Worm (Caenorhabditis elegans) whole organism, early embryonic: Measurements from ENCODE around the gene str-196.

Source experiments
- B0310.2 ChIP-seq: sonication (generic microtip); optimal IDR thresholded peaks from 2 replicates; lab custom pipeline; 2016; ENCODE audit warnings: mild to moderate bottlenecking, missing genetic modification characterization, missing compliant biosample characterization
- F13C5.2 ChIP-seq: sonication (generic microtip); optimal IDR thresholded peaks from 2 replicates; lab custom pipeline; 2017; ENCODE audit warnings: mild to moderate bottlenecking, missing genetic modification characterization, inconsistent platforms, missing compliant biosample characterization
- aly-1 ChIP-seq: sonication (generic microtip); optimal IDR thresholded peaks from 2 replicates; lab custom pipeline; 2016; ENCODE audit warnings: missing genetic modification characterization, missing compliant biosample characterization
- ama-1 ChIP-seq: fragments of 150-350 bp; optimal IDR thresholded peaks from 2 replicates; lab custom pipeline; 2014
- ceh-13 ChIP-seq: fragments of 200-800 bp; sonication (Bioruptor generic); optimal IDR thresholded peaks from 2 replicates; lab custom pipeline; 2018; ENCODE audit warnings: mild to moderate bottlenecking, missing genetic modification characterization, missing compliant biosample characterization
- ceh-36 ChIP-seq: sonication (generic microtip); optimal IDR thresholded peaks from 2 replicates; lab custom pipeline; 2016; ENCODE audit warnings: missing genetic modification characterization, inconsistent platforms, missing compliant biosample characterization
- ets-7 ChIP-seq: sonication (generic microtip); optimal IDR thresholded peaks from 2 replicates; lab custom pipeline; 2016; ENCODE audit warnings: missing genotype, missing genetic modification characterization, missing compliant biosample characterization
- flt-1 ChIP-seq: fragments of 200-800 bp; sonication (Bioruptor generic); IDR thresholded peaks from 2 replicates; pipeline ENCODE4 v1.3.6; 2022; ENCODE audit warnings: missing genetic modification characterization, missing compliant biosample characterization
- hmbx-1 ChIP-seq: sonication (generic microtip); optimal IDR thresholded peaks from 2 replicates; lab custom pipeline; 2016; ENCODE audit warnings: mild to moderate bottlenecking, missing genetic modification characterization, missing compliant biosample characterization
- hmg-4 ChIP-seq: fragments of 200-800 bp; sonication (Bioruptor generic); optimal IDR thresholded peaks from 2 replicates; lab custom pipeline; 2018; ENCODE audit warnings: mild to moderate bottlenecking, missing genetic modification characterization, missing compliant biosample characterization
- hnd-1 ChIP-seq: sonication (generic microtip); optimal IDR thresholded peaks from 2 replicates; lab custom pipeline; 2016; ENCODE audit warnings: missing genetic modification characterization, missing compliant biosample characterization
- tbx-11 ChIP-seq: fragments of 200-800 bp; sonication (Bioruptor generic); IDR thresholded peaks from 2 replicates; pipeline ENCODE4 v1.3.6; 2022; ENCODE audit warnings: missing genetic modification characterization, missing compliant biosample characterization
- tbx-37 ChIP-seq: fragments of 200-800 bp; sonication (Bioruptor generic); conservative IDR thresholded peaks from 2 replicates; pipeline ENCODE4 v1.3.6; 2022; ENCODE audit warnings: missing genetic modification reagents, missing genetic modification characterization, missing compliant biosample characterization
- tra-4 ChIP-seq: sonication (generic microtip); optimal IDR thresholded peaks from 2 replicates; lab custom pipeline; 2017; ENCODE audit warnings: missing genetic modification characterization, missing compliant biosample characterization

DNA sequence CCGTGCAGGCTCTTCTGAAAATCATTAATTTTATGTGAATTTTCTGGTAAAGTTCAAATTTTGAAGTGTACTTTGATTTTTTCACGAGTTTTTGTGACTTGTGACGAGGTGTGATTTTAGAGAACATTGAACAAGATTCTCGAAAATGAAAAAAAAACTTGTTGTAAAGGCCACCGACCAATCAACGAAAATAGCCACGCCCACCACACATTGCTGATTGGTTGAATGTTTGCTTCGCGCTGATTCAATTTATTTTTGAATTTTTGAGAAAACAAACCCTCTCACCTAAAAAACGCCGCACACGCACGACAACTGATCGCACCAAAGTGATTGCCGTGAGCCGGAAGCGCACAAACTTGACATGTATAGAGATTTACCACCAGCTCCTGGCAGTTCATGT is 8.7 kb upstream of the str-196 start:
- TF ChIP-seq tra-4 (tag; lab: Kevin White, UChicago): no peak
- no peak for TF ChIP-seq tbx-11 (GFP tag; lab: Robert Waterston, UW)
- no peak for TF ChIP-seq F13C5.2 (tag; lab: Kevin White, UChicago)
- TF ChIP-seq hmbx-1 (tag; lab: Kevin White, UChicago): no peak
- TF ChIP-seq B0310.2 (tag; lab: Kevin White, UChicago): no peak
- TF ChIP-seq ama-1 (lab: Kevin White, UChicago): no peak
- TF ChIP-seq aly-1 (tag; lab: Kevin White, UChicago): no peak
- TF ChIP-seq hmg-4 (GFP tag; lab: Kevin White, UChicago): no peak
- TF ChIP-seq hnd-1 (tag; lab: Kevin White, UChicago): no peak
- TF ChIP-seq flt-1: no peak
- no peak for TF ChIP-seq ceh-36 (tag; lab: Kevin White, UChicago)
- no peak for TF ChIP-seq tbx-37
- no peak for TF ChIP-seq ets-7 (tag; lab: Kevin White, UChicago)
- TF ChIP-seq ceh-13: no peak
